Fruit fly (Drosophila melanogaster) whole organism, embryonic: ENCODE data around the gene CG5087.

ENCODE experiments used
- ATbp ChIP-seq: fragments of 200-800 bp; sonication (Bioruptor generic); optimal IDR thresholded peaks from 2 replicates; lab custom pipeline; 2017; ENCODE audit warnings: missing biosample characterization, mild to moderate bottlenecking, missing genetic modification characterization, missing genetic modification reagents
- Ada2b ChIP-seq: fragments of 200-800 bp; sonication (Bioruptor generic); IDR thresholded peaks from 2 replicates; pipeline ENCODE4 v1.3.6; 2022; ENCODE audit warnings: missing biosample characterization, missing genetic modification characterization
- Bteb2 ChIP-seq: fragments of 200-800 bp; sonication (Bioruptor generic); optimal IDR thresholded peaks from 2 replicates; lab custom pipeline; 2016; ENCODE audit warnings: missing biosample characterization, missing genetic modification characterization
- CG11696 ChIP-seq: fragments of 200-800 bp; sonication (Bioruptor generic); IDR thresholded peaks from 2 replicates; pipeline ENCODE4 v1.3.6; 2022; ENCODE audit warnings: missing biosample characterization, missing genetic modification characterization
- CG12071 ChIP-seq: fragments of 200-800 bp; sonication (Bioruptor generic); optimal IDR thresholded peaks from 3 replicates; lab custom pipeline; 2018; ENCODE audit warnings: missing biosample characterization, mild to moderate bottlenecking, missing genetic modification characterization
- CG12391 ChIP-seq: fragments of 200-800 bp; sonication (Bioruptor generic); optimal IDR thresholded peaks from 3 replicates; lab custom pipeline; 2018; ENCODE audit warnings: missing biosample characterization, mild to moderate bottlenecking, missing genetic modification characterization, moderate library complexity
- CG1602 ChIP-seq: fragments of 200-800 bp; sonication (Bioruptor generic); optimal IDR thresholded peaks from 3 replicates; lab custom pipeline; 2016; ENCODE audit warnings: missing biosample characterization, missing genetic modification characterization
- CG17829 ChIP-seq: fragments of 200-800 bp; optimal IDR thresholded peaks from 2 replicates; lab custom pipeline; 2019; ENCODE audit warnings: missing biosample characterization, mild to moderate bottlenecking, missing genetic modification characterization, moderate library complexity
- CG18011 ChIP-seq: fragments of 200-800 bp; sonication (Bioruptor generic); optimal IDR thresholded peaks from 2 replicates; lab custom pipeline; 2017; ENCODE audit warnings: missing biosample characterization, missing genetic modification characterization, mild to moderate bottlenecking, moderate library complexity, missing genotype
- CG18262 ChIP-seq: fragments of 200-800 bp; optimal IDR thresholded peaks from 3 replicates; lab custom pipeline; 2019; ENCODE audit warnings: missing biosample characterization, mild to moderate bottlenecking, missing genetic modification characterization, moderate library complexity
- CG2875 ChIP-seq: fragments of 200-800 bp; sonication (Bioruptor generic); optimal IDR thresholded peaks from 2 replicates; lab custom pipeline; 2017; ENCODE audit warnings: missing biosample characterization, mild to moderate bottlenecking, missing genetic modification characterization, missing genetic modification reagents
- CG2889 ChIP-seq: fragments of 200-800 bp; sonication (Bioruptor generic); IDR thresholded peaks from 3 replicates; pipeline ENCODE4 v1.3.6; 2022; ENCODE audit warnings: missing biosample characterization, missing genetic modification characterization
- CG30403 ChIP-seq: fragments of 200-800 bp; sonication (Bioruptor generic); optimal IDR thresholded peaks from 3 replicates; lab custom pipeline; 2016; ENCODE audit warnings: missing biosample characterization, missing genetic modification characterization
- CG30431 ChIP-seq: fragments of 200-800 bp; sonication (Bioruptor generic); optimal IDR thresholded peaks from 2 replicates; lab custom pipeline; 2017; ENCODE audit warnings: missing biosample characterization, missing genetic modification characterization
- CG3995 ChIP-seq: fragments of 200-800 bp; sonication (Bioruptor generic); optimal IDR thresholded peaks from 3 replicates; lab custom pipeline; 2016; ENCODE audit warnings: missing biosample characterization, missing genetic modification characterization
- CG42726 ChIP-seq: fragments of 200-800 bp; sonication (Bioruptor generic); IDR thresholded peaks from 2 replicates; pipeline ENCODE4 v1.3.6; 2022; ENCODE audit warnings: missing biosample characterization, missing genetic modification characterization; ENCODE audit not compliant: partially characterized antibody
- CG6683 ChIP-seq: fragments of 200-800 bp; sonication (Bioruptor generic); optimal IDR thresholded peaks from 2 replicates; lab custom pipeline; 2017; ENCODE audit warnings: missing biosample characterization, mild to moderate bottlenecking, missing genetic modification characterization, missing genetic modification reagents
- CG7372 ChIP-seq: fragments of 200-800 bp; sonication (Bioruptor generic); IDR thresholded peaks from 2 replicates; pipeline ENCODE4 v1.3.6; 2022; ENCODE audit warnings: missing biosample characterization, missing genetic modification characterization
- CG7556 ChIP-seq: fragments of 200-800 bp; sonication (Bioruptor generic); optimal IDR thresholded peaks from 2 replicates; lab custom pipeline; 2017; ENCODE audit warnings: missing biosample characterization, mild to moderate bottlenecking, missing genetic modification characterization
- CG7928 ChIP-seq: fragments of 200-800 bp; sonication (Bioruptor generic); optimal IDR thresholded peaks from 2 replicates; lab custom pipeline; 2017; ENCODE audit warnings: missing biosample characterization, mild to moderate bottlenecking, missing genetic modification characterization
- CG9609 ChIP-seq: fragments of 200-800 bp; sonication (Bioruptor generic); optimal IDR thresholded peaks from 3 replicates; lab custom pipeline; 2016; ENCODE audit warnings: missing biosample characterization, missing genetic modification characterization
- HHEX ChIP-seq: fragments of 200-800 bp; sonication (Bioruptor generic); optimal IDR thresholded peaks from 3 replicates; lab custom pipeline; 2017; ENCODE audit warnings: missing biosample characterization, mild to moderate bottlenecking, missing genetic modification characterization, missing genetic modification reagents
- Hey ChIP-seq: fragments of 200-800 bp; sonication (Bioruptor generic); optimal IDR thresholded peaks from 3 replicates; lab custom pipeline; 2018; ENCODE audit warnings: missing biosample characterization, mild to moderate bottlenecking, missing genetic modification characterization
- Lim3 ChIP-seq: fragments of 200-800 bp; sonication (Bioruptor generic); IDR thresholded peaks from 2 replicates; pipeline ENCODE4 v1.3.6; 2022; ENCODE audit warnings: missing biosample characterization, missing genetic modification characterization
- NC2β ChIP-seq: fragments of 200-800 bp; sonication (Bioruptor generic); optimal IDR thresholded peaks from 2 replicates; lab custom pipeline; 2016; ENCODE audit warnings: missing biosample characterization, missing genetic modification characterization
- NFAT ChIP-seq: fragments of 200-800 bp; sonication (Bioruptor generic); IDR thresholded peaks from 2 replicates; pipeline ENCODE4 v1.3.6; 2022; ENCODE audit warnings: missing biosample characterization, missing genetic modification characterization
- NK7.1 ChIP-seq: fragments of 200-800 bp; sonication (Bioruptor generic); optimal IDR thresholded peaks from 3 replicates; lab custom pipeline; 2016; ENCODE audit warnings: missing biosample characterization, missing genetic modification characterization
- Poxn ChIP-seq: fragments of 200-800 bp; sonication (Bioruptor generic); IDR thresholded peaks from 2 replicates; pipeline ENCODE4 v1.3.6; 2022; ENCODE audit warnings: missing biosample characterization, missing genetic modification characterization
- Usf ChIP-seq: fragments of 200-800 bp; sonication (Bioruptor generic); optimal IDR thresholded peaks from 2 replicates; lab custom pipeline; 2017; ENCODE audit warnings: missing genotype, missing biosample characterization, missing genetic modification characterization
- ato ChIP-seq: fragments of 200-800 bp; sonication (Bioruptor generic); IDR thresholded peaks from 2 replicates; pipeline ENCODE4 v1.3.6; 2022; ENCODE audit warnings: missing biosample characterization, missing genetic modification characterization; ENCODE audit not compliant: partially characterized antibody
- cg ChIP-seq: fragments of 200-800 bp; sonication (Bioruptor generic); optimal IDR thresholded peaks from 3 replicates; lab custom pipeline; 2019; ENCODE audit warnings: missing biosample characterization, mild to moderate bottlenecking, missing genetic modification characterization, moderate library complexity
- ci ChIP-seq: fragments of 200-800 bp; sonication (Bioruptor generic); IDR thresholded peaks from 3 replicates; pipeline ENCODE4 v1.3.6; 2022; ENCODE audit warnings: missing biosample characterization, missing genetic modification characterization
- hbn ChIP-seq: fragments of 200-800 bp; sonication (Bioruptor generic); IDR thresholded peaks from 2 replicates; pipeline ENCODE4 v1.3.6; 2022; ENCODE audit warnings: missing biosample characterization, missing genetic modification characterization; ENCODE audit not compliant: partially characterized antibody
- ind ChIP-seq: fragments of 200-800 bp; sonication (Bioruptor generic); optimal IDR thresholded peaks from 3 replicates; lab custom pipeline; 2016; ENCODE audit warnings: missing biosample characterization, missing genetic modification characterization
- kay ChIP-seq: fragments of 200-800 bp; sonication (Bioruptor generic); optimal IDR thresholded peaks from 2 replicates; lab custom pipeline; 2016; ENCODE audit warnings: missing biosample characterization, missing genetic modification characterization
- lilli ChIP-seq: fragments of 200-800 bp; sonication (Bioruptor generic); optimal IDR thresholded peaks from 3 replicates; lab custom pipeline; 2016; ENCODE audit warnings: missing biosample characterization, missing genetic modification characterization
- lmd ChIP-seq: fragments of 200-800 bp; sonication (Bioruptor generic); IDR thresholded peaks from 2 replicates; pipeline ENCODE4 v1.3.6; 2022; ENCODE audit warnings: missing biosample characterization, missing genetic modification characterization
- nau ChIP-seq: fragments of 200-800 bp; sonication (Bioruptor generic); optimal IDR thresholded peaks from 3 replicates; lab custom pipeline; 2017; ENCODE audit warnings: missing biosample characterization, mild to moderate bottlenecking, missing genetic modification characterization, missing genetic modification reagents
- pum ChIP-seq: fragments of 200-800 bp; sonication (Bioruptor generic); optimal IDR thresholded peaks from 2 replicates; lab custom pipeline; 2016; ENCODE audit warnings: missing biosample characterization, missing genetic modification characterization
- ranshi ChIP-seq: fragments of 200-800 bp; sonication (Bioruptor generic); IDR thresholded peaks from 2 replicates; pipeline ENCODE4 v1.3.6; 2022; ENCODE audit warnings: missing biosample characterization, missing genetic modification characterization
- sd ChIP-seq: fragments of 200-800 bp; sonication (Bioruptor generic); optimal IDR thresholded peaks from 3 replicates; lab custom pipeline; 2018; ENCODE audit warnings: missing biosample characterization, mild to moderate bottlenecking, missing genetic modification characterization, moderate library complexity
- sim ChIP-seq: fragments of 200-800 bp; sonication (Bioruptor generic); IDR thresholded peaks from 2 replicates; pipeline ENCODE4 v1.3.6; 2022; ENCODE audit warnings: missing biosample characterization, missing genetic modification characterization
- sima ChIP-seq: fragments of 200-800 bp; sonication (Bioruptor generic); optimal IDR thresholded peaks from 2 replicates; lab custom pipeline; 2016; ENCODE audit warnings: missing biosample characterization, missing genetic modification characterization
- stc ChIP-seq: fragments of 200-800 bp; sonication (Bioruptor generic); IDR thresholded peaks from 2 replicates; pipeline ENCODE4 v1.3.6; 2022; ENCODE audit warnings: missing biosample characterization, missing genetic modification characterization
- tio ChIP-seq: fragments of 200-800 bp; sonication (Bioruptor generic); optimal IDR thresholded peaks from 2 replicates; lab custom pipeline; 2017; ENCODE audit warnings: missing biosample characterization, missing genetic modification characterization, inconsistent platforms
- trem ChIP-seq: fragments of 200-800 bp; optimal IDR thresholded peaks from 3 replicates; lab custom pipeline; 2019; ENCODE audit warnings: missing biosample characterization, mild to moderate bottlenecking, missing genetic modification characterization, moderate library complexity
- tup ChIP-seq: fragments of 200-800 bp; sonication (Bioruptor generic); optimal IDR thresholded peaks from 2 replicates; lab custom pipeline; 2016; ENCODE audit warnings: missing biosample characterization, mild to moderate bottlenecking, missing genetic modification characterization, moderate library complexity
- zen ChIP-seq: fragments of 200-800 bp; sonication (Bioruptor generic); optimal IDR thresholded peaks from 3 replicates; lab custom pipeline; 2018; ENCODE audit warnings: missing biosample characterization, mild to moderate bottlenecking, missing genetic modification characterization, moderate library complexity
- zfh1 ChIP-seq: fragments of 200-800 bp; sonication (Bioruptor generic); IDR thresholded peaks from 3 replicates; pipeline ENCODE4 v1.3.6; 2022; ENCODE audit warnings: missing biosample characterization, missing genetic modification characterization

The CG5087 gene

DNA sequence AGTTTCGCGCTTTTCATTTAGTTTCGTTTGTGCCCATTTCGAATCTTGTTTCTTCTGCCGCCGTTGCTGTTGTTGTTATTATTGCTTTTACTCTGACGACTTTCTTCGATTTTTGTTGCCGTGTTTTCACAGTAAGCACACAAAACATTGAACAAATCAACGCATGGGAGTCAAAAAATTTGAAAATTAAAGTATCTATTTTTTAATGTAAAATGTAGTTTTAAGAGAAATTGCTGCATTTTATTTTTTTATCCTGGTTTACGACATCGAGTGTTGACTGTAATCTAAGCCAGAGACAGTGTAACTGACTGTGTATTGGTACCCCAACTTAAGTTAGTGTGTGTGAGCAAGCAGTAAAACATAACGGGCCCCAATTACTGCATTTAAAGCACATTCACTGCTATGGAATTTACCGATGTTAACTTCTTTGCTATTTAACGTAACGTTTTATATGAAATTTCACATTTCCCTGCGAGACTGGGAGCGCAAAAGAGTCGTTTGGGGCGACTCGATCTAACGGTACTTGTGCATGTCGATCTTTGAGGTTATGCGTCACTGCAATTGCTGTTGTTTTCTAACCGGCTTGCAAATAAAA is 1.7 kb upstream of the CG5087 start (continued):
- peak; percentile 94 for TF ChIP-seq ci (GFP tag; lab: Robert Waterston, UW)
- no peak for TF ChIP-seq NFAT (GFP tag; lab: Robert Waterston, UW)
- TF ChIP-seq CG42726 (GFP tag; lab: Robert Waterston, UW), result no peak
- TF ChIP-seq zfh1 (GFP tag; lab: Robert Waterston, UW), result peak; percentile 85
- TF ChIP-seq CG12071, result no peak
- TF ChIP-seq CG7372 (GFP tag; lab: Robert Waterston, UW), result 0 out of 2 replicates have a peak, but pooled peaks have one; percentile 11
- TF ChIP-seq CG17829 (tag; lab: Kevin White, UChicago), result peak; percentile 68
- TF ChIP-seq CG11696 (GFP tag; lab: Robert Waterston, UW), result peak; percentile 50; the same call in 1 of the 2 replicates
- TF ChIP-seq CG30403 (GFP tag; lab: Kevin White, UChicago), result peak; percentile 68
- TF ChIP-seq ATbp (GFP tag; lab: Kevin White, UChicago), result peak; percentile 65
- peak; percentile 54 for TF ChIP-seq pum (GFP tag; lab: Kevin White, UChicago)
- peak; percentile 8 for TF ChIP-seq zen (tag; lab: Kevin White, UChicago)
- no peak for TF ChIP-seq CG7928 (GFP tag; lab: Kevin White, UChicago)
- peak; percentile 68 for TF ChIP-seq lilli
- TF ChIP-seq cg (GFP tag; lab: Kevin White, UChicago), result peak; percentile 25
- peak; percentile 30 for TF ChIP-seq CG7556 (GFP tag; lab: Kevin White, UChicago)
- TF ChIP-seq CG30431, result peak; percentile 38
- peak; percentile 68 for TF ChIP-seq ind (GFP tag; lab: Kevin White, UChicago)
- no peak for TF ChIP-seq NK7.1 (GFP tag; lab: Kevin White, UChicago)
- TF ChIP-seq CG18262 (tag; lab: Kevin White, UChicago), result no peak
- TF ChIP-seq ranshi (GFP tag; lab: Robert Waterston, UW), result peak; percentile 62; the same call in 1 of the 2 replicates
- TF ChIP-seq sima (GFP tag; lab: Kevin White, UChicago), result no peak
- TF ChIP-seq CG2889 (GFP tag; lab: Robert Waterston, UW), result 0 out of 3 replicates have a peak, but pooled peaks have one; percentile 37
- TF ChIP-seq Ada2b, result peak; percentile 67
- TF ChIP-seq trem (tag; lab: Kevin White, UChicago), result peak; percentile 44
- TF ChIP-seq CG1602 (GFP tag; lab: Kevin White, UChicago), result peak; percentile 63
- no peak for TF ChIP-seq Hey (tag; lab: Kevin White, UChicago)
- peak; percentile 66 for TF ChIP-seq lmd (GFP tag; lab: Robert Waterston, UW)
- TF ChIP-seq CG12391 (tag; lab: Kevin White, UChicago), result peak; percentile 75
- peak; percentile 62; the same call in 1 of the 2 replicates for TF ChIP-seq stc (GFP tag; lab: Robert Waterston, UW)
- no peak for TF ChIP-seq Poxn (GFP tag; lab: Robert Waterston, UW)
- TF ChIP-seq HHEX (GFP tag; lab: Kevin White, UChicago), result peak; percentile 49
- TF ChIP-seq CG3995 (GFP tag; lab: Kevin White, UChicago), result peak; percentile 30
- TF ChIP-seq kay (GFP tag; lab: Kevin White, UChicago), result no peak
- 0 out of 2 replicates have a peak, but pooled peaks have one; percentile 13 for TF ChIP-seq Lim3
- no peak for TF ChIP-seq Bteb2 (GFP tag; lab: Kevin White, UChicago)
- TF ChIP-seq ato (GFP tag; lab: Robert Waterston, UW), result no peak
- peak; percentile 30 for TF ChIP-seq tup
- TF ChIP-seq sim (GFP tag; lab: Robert Waterston, UW), result 0 out of 2 replicates have a peak, but pooled peaks have one; percentile 30
- TF ChIP-seq hbn (GFP tag; lab: Robert Waterston, UW), result no peak
- TF ChIP-seq tio (GFP tag; lab: Kevin White, UChicago), result no peak
- TF ChIP-seq CG9609 (GFP tag; lab: Kevin White, UChicago), result peak; percentile 24
- TF ChIP-seq Usf (GFP tag; lab: Kevin White, UChicago), result peak; percentile 3
- no peak for TF ChIP-seq CG18011 (GFP tag; lab: Kevin White, UChicago)
- peak; percentile 34 for TF ChIP-seq CG2875 (GFP tag; lab: Kevin White, UChicago)
- TF ChIP-seq nau (GFP tag; lab: Kevin White, UChicago), result no peak
- TF ChIP-seq CG6683 (GFP tag; lab: Kevin White, UChicago), result no peak
- TF ChIP-seq NC2β (GFP tag; lab: Kevin White, UChicago), result peak; percentile 11
- TF ChIP-seq sd (tag; lab: Kevin White, UChicago), result no peak
